Worm (Caenorhabditis elegans) whole organism, young adult: ENCODE results near the gene T02H6.8.
A peak's percentile ranks its signal among the peaks of the same experiment; 100 is the strongest.

ENCODE experiments used
- C17E4.6 ChIP-seq: fragments of 200-800 bp; sonication (Bioruptor generic); IDR thresholded peaks from 2 replicates; pipeline ENCODE4 v1.3.6; 2022; ENCODE audit warnings: missing genetic modification reagents, missing genetic modification characterization, missing compliant biosample characterization
- F10E7.11 ChIP-seq: sonication (generic microtip); optimal IDR thresholded peaks from 2 replicates; lab custom pipeline; 2017; ENCODE audit warnings: mild to moderate bottlenecking, missing genetic modification characterization, moderate library complexity, missing compliant biosample characterization
- F37B4.10 ChIP-seq: fragments of 200-800 bp; sonication (Bioruptor generic); IDR thresholded peaks from 2 replicates; pipeline ENCODE4 v1.3.6; 2022; ENCODE audit warnings: missing genetic modification characterization, missing compliant biosample characterization
- F52B5.7 ChIP-seq: sonication (generic microtip); optimal IDR thresholded peaks from 2 replicates; lab custom pipeline; 2016; ENCODE audit warnings: mild to moderate bottlenecking, missing genetic modification characterization, missing compliant biosample characterization
- F55B11.4 ChIP-seq: sonication (generic microtip); optimal IDR thresholded peaks from 2 replicates; lab custom pipeline; 2016; ENCODE audit warnings: missing compliant biosample characterization, missing genetic modification characterization, borderline replicate concordance; ENCODE audit not compliant: insufficient read depth
- Y56A3A.18 ChIP-seq: fragments of 200-800 bp; sonication (Bioruptor generic); IDR thresholded peaks from 2 replicates; pipeline ENCODE4 v1.3.6; 2022; ENCODE audit warnings: missing genetic modification reagents, missing genetic modification characterization, missing compliant biosample characterization
- Y67H2A.10 ChIP-seq: fragments of 200-800 bp; sonication (Bioruptor generic); conservative IDR thresholded peaks from 2 replicates; pipeline ENCODE4 v1.3.6; 2022; ENCODE audit warnings: missing genetic modification reagents, missing genetic modification characterization, missing compliant biosample characterization
- ama-1 ChIP-seq, 3 experiments: fragments of 150-350 bp in 1 of 3; sonication (generic microtip) in 2 of 3; optimal IDR thresholded peaks; 2 replicates each; lab custom pipeline; 2014 to 2018; ENCODE audit warnings: missing biosample characterization in 2 of 3, missing genetic modification characterization in 2 of 3, missing genetic modification reagents in 2 of 3
- aptf-2 ChIP-seq: fragments of 200-800 bp; sonication (Bioruptor generic); conservative IDR thresholded peaks from 2 replicates; pipeline ENCODE4 v1.3.6; 2022; ENCODE audit warnings: missing genetic modification reagents, missing genetic modification characterization, missing compliant biosample characterization
- attf-6 ChIP-seq: fragments of 200-800 bp; sonication (Bioruptor generic); IDR thresholded peaks from 2 replicates; pipeline ENCODE4 v1.3.6; 2022; ENCODE audit warnings: missing genetic modification reagents, missing genetic modification characterization, missing compliant biosample characterization
- bed-2 ChIP-seq: fragments of 200-800 bp; sonication (Bioruptor generic); IDR thresholded peaks from 2 replicates; pipeline ENCODE4 v1.3.6; 2022; ENCODE audit warnings: missing genetic modification reagents, missing genetic modification characterization, missing compliant biosample characterization
- cebp-1 ChIP-seq, 2 experiments: fragments of 200-800 bp in 1 of 2; sonication (Bioruptor generic) in 1 of 2; sonication (generic microtip) in 1 of 2; IDR thresholded peaks in 1 of 2; optimal IDR thresholded peaks in 1 of 2; 2 replicates each; pipeline versions ENCODE4 v1.3.6 to Lab custom; 2017 to 2022; ENCODE audit warnings: missing compliant biosample characterization in 2 of 2, missing genetic modification characterization in 2 of 2, mild to moderate bottlenecking in 1 of 2, missing genetic modification reagents in 1 of 2, moderate library complexity in 1 of 2
- ceh-100 ChIP-seq: fragments of 200-800 bp; sonication (Bioruptor generic); IDR thresholded peaks from 2 replicates; pipeline ENCODE4 v1.3.6; 2022; ENCODE audit warnings: missing genetic modification reagents, missing genetic modification characterization, missing compliant biosample characterization
- fkh-3 ChIP-seq: sonication (generic microtip); optimal IDR thresholded peaks from 2 replicates; lab custom pipeline; 2016; ENCODE audit warnings: mild to moderate bottlenecking, missing genetic modification characterization, missing compliant biosample characterization
- hlh-26 ChIP-seq: fragments of 200-800 bp; sonication (Bioruptor generic); conservative IDR thresholded peaks from 2 replicates; pipeline ENCODE4 v1.3.6; 2022; ENCODE audit warnings: missing genetic modification reagents, missing genetic modification characterization, missing compliant biosample characterization
- hsf-1 ChIP-seq: fragments of 200-800 bp; sonication (Bioruptor generic); IDR thresholded peaks from 2 replicates; pipeline ENCODE4 v1.3.6; 2022; ENCODE audit warnings: missing genetic modification reagents, missing genetic modification characterization, missing compliant biosample characterization
- lag-1 ChIP-seq: fragments of 200-800 bp; sonication (Bioruptor generic); IDR thresholded peaks from 2 replicates; pipeline ENCODE4 v1.3.6; 2022; ENCODE audit warnings: missing genetic modification reagents, missing genetic modification characterization, missing compliant biosample characterization
- let-526 ChIP-seq: fragments of 200-800 bp; sonication (Bioruptor generic); IDR thresholded peaks from 2 replicates; pipeline ENCODE4 v1.3.6; 2022; ENCODE audit warnings: missing genetic modification reagents, missing genetic modification characterization, missing compliant biosample characterization
- lin-54 ChIP-seq: fragments of 200-800 bp; sonication (Bioruptor generic); optimal IDR thresholded peaks from 2 replicates; lab custom pipeline; 2018; ENCODE audit warnings: mild to moderate bottlenecking, missing genetic modification characterization, missing compliant biosample characterization
- lsl-1 ChIP-seq: fragments of 200-800 bp; sonication (Bioruptor generic); optimal IDR thresholded peaks from 2 replicates; lab custom pipeline; 2018; ENCODE audit warnings: mild to moderate bottlenecking, missing genetic modification characterization, moderate library complexity, missing compliant biosample characterization
- mxl-1 ChIP-seq: sonication (generic microtip); optimal IDR thresholded peaks from 2 replicates; lab custom pipeline; 2016; ENCODE audit warnings: missing genetic modification characterization, missing compliant biosample characterization
- nfya-1 ChIP-seq: sonication (generic microtip); optimal IDR thresholded peaks from 2 replicates; lab custom pipeline; 2017; ENCODE audit warnings: antibody characterized with exemption, missing compliant biosample characterization, missing genetic modification characterization, borderline replicate concordance; ENCODE audit not compliant: insufficient read depth
- nhr-120 ChIP-seq: fragments of 200-800 bp; sonication (Bioruptor generic); IDR thresholded peaks from 2 replicates; pipeline ENCODE4 v1.3.6; 2022; ENCODE audit warnings: missing genetic modification characterization, missing compliant biosample characterization
- nhr-80 ChIP-seq: sonication (generic microtip); optimal IDR thresholded peaks from 2 replicates; lab custom pipeline; 2016; ENCODE audit warnings: missing genetic modification characterization, missing compliant biosample characterization
- nhr-90 ChIP-seq: sonication (generic microtip); optimal IDR thresholded peaks from 2 replicates; lab custom pipeline; 2016; ENCODE audit warnings: missing genotype, mild to moderate bottlenecking, missing genetic modification characterization, missing compliant biosample characterization
- rcor-1 ChIP-seq: fragments of 200-800 bp; sonication (Bioruptor generic); IDR thresholded peaks from 2 replicates; pipeline ENCODE4 v1.3.6; 2022; ENCODE audit warnings: missing genetic modification reagents, missing genetic modification characterization, missing compliant biosample characterization
- snpc-1.1 ChIP-seq: sonication (generic microtip); optimal IDR thresholded peaks from 2 replicates; lab custom pipeline; 2017; ENCODE audit warnings: missing genetic modification characterization, mild to moderate bottlenecking, missing compliant biosample characterization, antibody characterized with exemption, moderate library complexity, missing genotype, missing genetic modification reagents; ENCODE audit not compliant: insufficient read depth
- snpc-3.4 ChIP-seq: sonication (generic microtip); optimal IDR thresholded peaks from 2 replicates; lab custom pipeline; 2017; ENCODE audit warnings: missing genetic modification characterization, mild to moderate bottlenecking, missing compliant biosample characterization, antibody characterized with exemption, moderate library complexity, missing genotype, missing genetic modification reagents
- somi-1 ChIP-seq: fragments of 200-800 bp; sonication (Bioruptor generic); optimal IDR thresholded peaks from 2 replicates; lab custom pipeline; 2018; ENCODE audit warnings: mild to moderate bottlenecking, missing genetic modification characterization, missing compliant biosample characterization
- tbp1 ChIP-seq: fragments of 200-800 bp; sonication (Bioruptor generic); optimal IDR thresholded peaks from 2 replicates; lab custom pipeline; 2018; ENCODE audit warnings: mild to moderate bottlenecking, missing genetic modification characterization, missing compliant biosample characterization
- ztf-18 ChIP-seq: sonication (generic microtip); optimal IDR thresholded peaks from 2 replicates; lab custom pipeline; 2016; ENCODE audit warnings: missing genotype, mild to moderate bottlenecking, missing genetic modification characterization, missing compliant biosample characterization
- ztf-25 ChIP-seq: fragments of 200-800 bp; sonication (Bioruptor generic); IDR thresholded peaks from 2 replicates; pipeline ENCODE4 v1.3.6; 2022; ENCODE audit warnings: missing genetic modification reagents, missing genetic modification characterization, missing compliant biosample characterization

The T02H6.8 gene

DNA sequence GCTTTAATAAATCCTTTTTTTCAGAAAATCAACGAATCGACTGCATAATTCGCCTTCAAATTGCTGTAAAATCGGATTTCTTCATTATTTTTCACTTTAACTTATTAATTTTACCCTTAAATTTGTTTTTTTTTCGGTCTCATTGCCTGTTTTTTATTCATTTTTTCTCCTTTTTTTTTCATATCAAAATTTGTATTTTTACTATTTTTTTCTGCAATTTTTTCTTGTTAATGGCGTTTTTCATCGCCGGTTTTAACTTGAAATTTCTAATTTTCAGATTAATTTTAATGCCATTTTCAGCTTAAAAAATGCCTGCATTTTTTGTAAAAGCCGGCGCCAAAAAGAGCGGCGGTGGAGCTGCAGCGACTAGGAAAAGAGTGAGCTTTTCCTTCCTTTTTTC, 28.4 kb downstream of the T02H6.8 start, which contains the start of gene T02H6.1:
TSS of gene T02H6.1 (plus strand) at position 301 of the 400 bp plus-strand sequence.
- no peak for TF ChIP-seq F55B11.4 (tag; lab: Kevin White, UChicago)
- no peak for TF ChIP-seq rcor-1 (GFP tag; lab: Robert Waterston, UW)
- no peak for TF ChIP-seq nhr-90 (tag; lab: Kevin White, UChicago)
- TF ChIP-seq ztf-25 (GFP tag; lab: Robert Waterston, UW) = no peak
- TF ChIP-seq F52B5.7 (tag; lab: Kevin White, UChicago) = no peak
- TF ChIP-seq mxl-1 (tag; lab: Kevin White, UChicago) = no peak
- TF ChIP-seq attf-6 = no peak
- no peak for TF ChIP-seq let-526
- no peak for TF ChIP-seq fkh-3 (tag; lab: Kevin White, UChicago)
- no peak for TF ChIP-seq tbp1 (GFP tag; lab: Kevin White, UChicago)
- TF ChIP-seq C17E4.6 = no peak
- TF ChIP-seq hlh-26 (GFP tag; lab: Robert Waterston, UW) = no peak
- TF ChIP-seq ztf-18 (tag; lab: Kevin White, UChicago) = no peak
- TF ChIP-seq lag-1 = no peak
- TF ChIP-seq nhr-80 (tag; lab: Kevin White, UChicago) = no peak
- TF ChIP-seq F37B4.10 (GFP tag; lab: Robert Waterston, UW) = no peak
- no peak for TF ChIP-seq nfya-1 (tag; lab: Kevin White, UChicago)
- no peak for TF ChIP-seq bed-2
- TF ChIP-seq Y56A3A.18 (GFP tag; lab: Robert Waterston, UW) = no peak
- no peak for TF ChIP-seq hsf-1 (GFP tag; lab: Robert Waterston, UW)
- TF ChIP-seq, all 124 proteins: peak for 0

DNA sequence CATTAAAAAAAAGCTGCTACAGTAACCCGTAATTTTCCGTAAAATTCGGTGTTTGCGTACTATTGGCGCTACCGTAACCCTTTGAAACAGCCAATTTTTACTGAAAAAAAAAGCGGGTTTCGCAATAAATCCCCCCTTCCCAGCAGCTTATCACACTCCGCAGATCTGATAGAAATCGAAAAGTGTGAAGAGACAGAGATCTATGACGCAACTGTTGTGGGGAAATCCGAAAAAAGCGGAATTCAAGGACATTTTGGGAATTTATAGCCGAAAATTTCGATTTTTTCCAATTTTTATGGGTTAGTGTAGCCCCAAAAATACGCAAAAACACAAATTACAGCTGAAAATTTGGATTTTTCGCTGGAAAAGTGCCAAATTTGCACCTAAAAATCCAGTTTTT, 41.3 kb downstream of the T02H6.8 start:
- TF ChIP-seq cebp-1 (GFP tag; IDR thresholded peaks at IDR 0.05; lab: Robert Waterston, UW) (no peak), cebp-1 (tag; optimal IDR thresholded peaks at IDR 0.05; lab: Kevin White, UChicago) (peak; percentile 19), snpc-1.1 (tag; lab: Kevin White, UChicago) (no peak), snpc-3.4 (tag; lab: Kevin White, UChicago) (no peak)

DNA sequence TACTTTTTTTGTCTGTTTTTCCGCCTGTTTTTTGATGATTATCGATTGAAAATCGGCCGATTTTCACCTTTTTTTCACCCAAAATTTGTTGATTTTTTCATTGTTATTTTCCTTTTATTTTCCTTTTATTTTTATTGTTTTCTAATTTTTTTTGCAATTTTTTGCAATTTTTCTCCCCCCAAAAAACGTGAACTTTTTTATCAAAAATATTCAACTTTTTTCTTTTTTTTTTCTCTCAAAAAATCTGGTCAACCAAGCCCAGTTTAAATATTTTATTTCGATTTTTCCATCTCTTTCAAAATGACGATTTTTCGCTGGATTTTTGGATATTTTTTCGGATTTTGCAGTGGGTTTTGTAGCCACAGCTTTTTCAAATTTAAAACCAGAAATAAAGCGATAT, 42.9 kb downstream of the T02H6.8 start, which contains the start of gene rfip-2:
TSS of gene rfip-2 (plus strand) at position 301 of the 400 bp plus-strand sequence.
- TF ChIP-seq hsf-1 (GFP tag; lab: Robert Waterston, UW) (no peak), F37B4.10 (GFP tag; lab: Robert Waterston, UW) (no peak), attf-6 (no peak), nhr-120 (GFP tag; lab: Robert Waterston, UW) (no peak), lsl-1 (GFP tag; lab: Kevin White, UChicago) (no peak), nhr-90 (tag; lab: Kevin White, UChicago) (no peak), cebp-1 (GFP tag; IDR thresholded peaks at IDR 0.05; lab: Robert Waterston, UW) (no peak), cebp-1 (tag; optimal IDR thresholded peaks at IDR 0.05; lab: Kevin White, UChicago) (no peak), let-526 (no peak), ama-1 (optimal IDR thresholded peaks at IDR 0.05; lab: Kevin White, UChicago) (no peak), ama-1 (GFP tag; optimal IDR thresholded peaks at IDR 0.05; lab: Kevin White, UChicago) (no peak), F10E7.11 (tag; lab: Kevin White, UChicago) (no peak), aptf-2 (GFP tag; lab: Robert Waterston, UW) (no peak), F55B11.4 (tag; lab: Kevin White, UChicago) (no peak), lin-54 (no peak), somi-1 (no peak), ceh-100 (GFP tag; lab: Robert Waterston, UW) (no peak), Y67H2A.10 (GFP tag; lab: Robert Waterston, UW) (no peak)
- TF ChIP-seq, all 124 proteins: peak for 0
